Worm (Caenorhabditis elegans) whole organism, L3 larva: ENCODE data around the gene T04A8.13.
A peak's percentile ranks its signal among the peaks of the same experiment; 100 is the strongest.

Source experiments
- R02D3.7 ChIP-seq: fragments of 150-350 bp; optimal IDR thresholded peaks from 2 replicates; lab custom pipeline; 2014; ENCODE audit warnings: missing biosample characterization, missing genetic modification characterization
- ZK546.5 ChIP-seq: sonication (generic microtip); optimal IDR thresholded peaks from 2 replicates; lab custom pipeline; 2017; ENCODE audit warnings: missing biosample characterization, missing genetic modification characterization
- aly-2 ChIP-seq: fragments of 150-350 bp; optimal IDR thresholded peaks from 2 replicates; lab custom pipeline; 2014; ENCODE audit warnings: missing biosample characterization, missing genetic modification characterization
- ama-1 ChIP-seq: fragments of 150-350 bp; optimal IDR thresholded peaks from 2 replicates; lab custom pipeline; 2018
- ceh-16 ChIP-seq: sonication (generic microtip); optimal IDR thresholded peaks from 2 replicates; lab custom pipeline; 2017; ENCODE audit warnings: missing biosample characterization, missing genetic modification characterization
- ceh-28 ChIP-seq: fragments of 150-350 bp; optimal IDR thresholded peaks from 2 replicates; lab custom pipeline; 2014; ENCODE audit warnings: missing biosample characterization, missing genetic modification reagents, missing genetic modification characterization
- ceh-82 ChIP-seq: fragments of 150-350 bp; optimal IDR thresholded peaks from 2 replicates; lab custom pipeline; 2014; ENCODE audit warnings: missing biosample characterization, missing genetic modification characterization
- ceh-9 ChIP-seq: sonication (generic microtip); optimal IDR thresholded peaks from 2 replicates; lab custom pipeline; 2018; ENCODE audit warnings: missing biosample characterization, missing genetic modification characterization
- daf-12 ChIP-seq: fragments of 150-350 bp; optimal IDR thresholded peaks from 2 replicates; lab custom pipeline; 2014; ENCODE audit warnings: missing biosample characterization, missing genetic modification reagents, missing genetic modification characterization
- egl-27 ChIP-seq: sonication (generic microtip); optimal IDR thresholded peaks from 4 replicates; lab custom pipeline; 2017; ENCODE audit warnings: missing biosample characterization, missing genetic modification reagents, missing genetic modification characterization
- egl-5 ChIP-seq: fragments of 150-350 bp; optimal IDR thresholded peaks from 2 replicates; lab custom pipeline; 2017; ENCODE audit warnings: missing biosample characterization, missing genetic modification reagents, missing genetic modification characterization, inconsistent platforms
- elt-1 ChIP-seq: fragments of 150-350 bp; optimal IDR thresholded peaks from 2 replicates; lab custom pipeline; 2014; ENCODE audit warnings: missing biosample characterization, missing genetic modification characterization
- elt-2 ChIP-seq: sonication (generic microtip); optimal IDR thresholded peaks from 2 replicates; lab custom pipeline; 2016; ENCODE audit warnings: missing genetic modification reagents, mild to moderate bottlenecking, missing genetic modification characterization, missing compliant biosample characterization
- elt-3 ChIP-seq, 3 experiments: fragments of 150-350 bp in 1 of 3; sonication (generic microtip) in 2 of 3; optimal IDR thresholded peaks; 2 replicates in 2 of 3; 4 replicates in 1 of 3; lab custom pipeline; 2014 to 2017; ENCODE audit warnings: missing biosample characterization in 3 of 3, missing genetic modification characterization in 3 of 3
- eor-1 ChIP-seq, 2 experiments: fragments of 150-350 bp; optimal IDR thresholded peaks; 2 replicates each; lab custom pipeline; 2014 to 2018; ENCODE audit warnings: missing biosample characterization in 2 of 2, missing genetic modification characterization in 2 of 2
- fkh-10 ChIP-seq: sonication (generic microtip); optimal IDR thresholded peaks from 2 replicates; lab custom pipeline; 2017; ENCODE audit warnings: missing biosample characterization, missing genetic modification reagents, missing genetic modification characterization
- fkh-2 ChIP-seq: fragments of 150-350 bp; optimal IDR thresholded peaks from 2 replicates; lab custom pipeline; 2014; ENCODE audit warnings: missing biosample characterization, missing genetic modification reagents, missing genetic modification characterization
- fos-1 ChIP-seq: fragments of 150-350 bp; optimal IDR thresholded peaks from 2 replicates; lab custom pipeline; 2014; ENCODE audit warnings: missing biosample characterization, missing genetic modification characterization
- hmg-11 ChIP-seq: sonication (generic microtip); optimal IDR thresholded peaks from 2 replicates; lab custom pipeline; 2016; ENCODE audit warnings: missing genetic modification characterization, missing compliant biosample characterization
- jun-1 ChIP-seq: fragments of 150-350 bp; optimal IDR thresholded peaks from 2 replicates; lab custom pipeline; 2014; ENCODE audit warnings: missing biosample characterization, missing genetic modification reagents, missing genetic modification characterization
- lin-15B ChIP-seq: fragments of 150-350 bp; optimal IDR thresholded peaks from 2 replicates; lab custom pipeline; 2014; ENCODE audit warnings: missing biosample characterization, missing genetic modification characterization
- lin-39 ChIP-seq: fragments of 150-350 bp; optimal IDR thresholded peaks from 2 replicates; lab custom pipeline; 2018; ENCODE audit warnings: missing biosample characterization, missing genetic modification reagents, missing genetic modification characterization
- lsy-12 ChIP-seq: sonication (generic microtip); optimal IDR thresholded peaks from 2 replicates; lab custom pipeline; 2016; ENCODE audit warnings: mild to moderate bottlenecking, missing genetic modification characterization, missing compliant biosample characterization
- mdl-1 ChIP-seq: fragments of 150-350 bp; optimal IDR thresholded peaks from 2 replicates; lab custom pipeline; 2014; ENCODE audit warnings: missing biosample characterization, missing genetic modification characterization
- mml-1 ChIP-seq: fragments of 150-350 bp; sonication (generic microtip); optimal IDR thresholded peaks from 3 replicates; lab custom pipeline; 2014; ENCODE audit warnings: missing biosample characterization, missing genetic modification characterization
- nfya-1 ChIP-seq: sonication (generic microtip); optimal IDR thresholded peaks from 2 replicates; lab custom pipeline; 2017; ENCODE audit warnings: missing genetic modification characterization, mild to moderate bottlenecking, missing compliant biosample characterization, antibody characterized with exemption, moderate library complexity; ENCODE audit not compliant: insufficient read depth
- nhr-11 ChIP-seq: fragments of 150-350 bp; optimal IDR thresholded peaks from 2 replicates; lab custom pipeline; 2014; ENCODE audit warnings: missing biosample characterization, missing genetic modification characterization
- nhr-12 ChIP-seq: fragments of 150-350 bp; optimal IDR thresholded peaks from 2 replicates; lab custom pipeline; 2014; ENCODE audit warnings: missing biosample characterization, missing genetic modification characterization
- nhr-23 ChIP-seq: fragments of 150-350 bp; optimal IDR thresholded peaks from 2 replicates; lab custom pipeline; 2014; ENCODE audit warnings: missing biosample characterization, missing genetic modification reagents, missing genetic modification characterization
- nhr-237 ChIP-seq: fragments of 150-350 bp; optimal IDR thresholded peaks from 2 replicates; lab custom pipeline; 2014; ENCODE audit warnings: missing biosample characterization, missing genetic modification characterization
- nhr-25 ChIP-seq: sonication (generic microtip); optimal IDR thresholded peaks from 2 replicates; lab custom pipeline; 2017; ENCODE audit warnings: missing biosample characterization, missing genetic modification characterization
- nhr-28 ChIP-seq: fragments of 150-350 bp; optimal IDR thresholded peaks from 2 replicates; lab custom pipeline; 2014; ENCODE audit warnings: missing biosample characterization, missing genetic modification characterization
- nhr-43 ChIP-seq: sonication (generic microtip); optimal IDR thresholded peaks from 2 replicates; lab custom pipeline; 2016; ENCODE audit warnings: mild to moderate bottlenecking, missing genetic modification characterization, missing compliant biosample characterization; ENCODE audit not compliant: poor library complexity, severe bottlenecking
- nhr-67 ChIP-seq: fragments of 150-350 bp; optimal IDR thresholded peaks from 2 replicates; lab custom pipeline; 2014; ENCODE audit warnings: missing biosample characterization, missing genetic modification characterization
- nhr-76 ChIP-seq: fragments of 150-350 bp; sonication (generic microtip); optimal IDR thresholded peaks from 5 replicates; lab custom pipeline; 2014; ENCODE audit warnings: missing biosample characterization, missing genetic modification characterization
- nhr-77 ChIP-seq: fragments of 150-350 bp; optimal IDR thresholded peaks from 2 replicates; lab custom pipeline; 2014; ENCODE audit warnings: missing biosample characterization, missing genetic modification characterization
- pha-4 ChIP-seq: fragments of 150-350 bp; optimal IDR thresholded peaks from 2 replicates; lab custom pipeline; 2014; ENCODE audit warnings: missing biosample characterization, missing genetic modification reagents, missing genetic modification characterization
- pqm-1 ChIP-seq: fragments of 150-350 bp; optimal IDR thresholded peaks from 2 replicates; lab custom pipeline; 2017; ENCODE audit warnings: missing biosample characterization, missing genetic modification characterization, inconsistent platforms
- sea-2 ChIP-seq: fragments of 150-350 bp; sonication (generic microtip); optimal IDR thresholded peaks from 4 replicates; lab custom pipeline; 2014; ENCODE audit warnings: missing biosample characterization, missing genetic modification reagents, missing genetic modification characterization
- skn-1 ChIP-seq: fragments of 150-350 bp; optimal IDR thresholded peaks from 2 replicates; lab custom pipeline; 2014; ENCODE audit warnings: missing biosample characterization, missing genetic modification characterization
- snpc-4 ChIP-seq: fragments of 150-350 bp; optimal IDR thresholded peaks from 2 replicates; lab custom pipeline; 2014; ENCODE audit warnings: missing biosample characterization, missing genetic modification characterization
- tbx-2 ChIP-seq: sonication (generic microtip); optimal IDR thresholded peaks from 2 replicates; lab custom pipeline; 2016; ENCODE audit warnings: mild to moderate bottlenecking, missing genetic modification characterization, missing compliant biosample characterization
- unc-62 ChIP-seq: fragments of 150-350 bp; sonication (generic microtip); optimal IDR thresholded peaks from 4 replicates; lab custom pipeline; 2014; ENCODE audit warnings: missing biosample characterization, missing genetic modification reagents, missing genetic modification characterization
- zag-1 ChIP-seq: fragments of 150-350 bp; optimal IDR thresholded peaks from 2 replicates; lab custom pipeline; 2014; ENCODE audit warnings: missing biosample characterization, missing genetic modification characterization
- ztf-11 ChIP-seq: fragments of 150-350 bp; optimal IDR thresholded peaks from 2 replicates; lab custom pipeline; 2014; ENCODE audit warnings: missing biosample characterization, missing genetic modification characterization
- ztf-4 ChIP-seq: fragments of 150-350 bp; optimal IDR thresholded peaks from 2 replicates; lab custom pipeline; 2014; ENCODE audit warnings: missing biosample characterization, missing genetic modification characterization

Gene T04A8.13

ce11 chrIII:4754001-4754561 is 47.3 kb downstream of the T04A8.13 start, which contains the start of the genes rps-0 and rbg-3:
Gene rps-0 (minus strand): TSS chrIII:4754051.
Gene rbg-3 (plus strand): TSS chrIII:4754424.
- TF ChIP-seq nhr-25, result peak; percentile 92
- TF ChIP-seq jun-1 (tag; lab: Kevin White, UChicago), result peak; percentile 86
- no peak for TF ChIP-seq nhr-237 (tag; lab: Kevin White, UChicago)
- no peak for TF ChIP-seq daf-12 (tag; lab: Kevin White, UChicago)
- TF ChIP-seq nhr-43 (tag; lab: Kevin White, UChicago), result peak; percentile 82
- peak; percentile 46 for TF ChIP-seq nhr-77
- peak; percentile 84 for TF ChIP-seq snpc-4 (tag; lab: Kevin White, UChicago)
- TF ChIP-seq nhr-11 (tag; lab: Kevin White, UChicago), result peak; percentile 64
- no peak for TF ChIP-seq ceh-82 (tag; lab: Kevin White, UChicago)
- TF ChIP-seq fos-1 (tag; lab: Kevin White, UChicago), result no peak
- TF ChIP-seq unc-62 (GFP tag; lab: Kevin White, UChicago), result peak; percentile 53
- peak; percentile 29 for TF ChIP-seq ZK546.5 (tag; lab: Kevin White, UChicago)
- TF ChIP-seq skn-1 (tag; lab: Kevin White, UChicago), result peak; percentile 62
- peak; percentile 69 for TF ChIP-seq pqm-1
- TF ChIP-seq zag-1 (tag; lab: Kevin White, UChicago), result peak; percentile 13
- peak; percentile 63 for TF ChIP-seq elt-2 (tag; lab: Kevin White, UChicago)
- TF ChIP-seq egl-5 (tag; lab: Kevin White, UChicago), result peak; percentile 85
- peak; percentile 51 for TF ChIP-seq egl-27 (tag; lab: Kevin White, UChicago)
- peak; percentile 75 for TF ChIP-seq hmg-11 (tag; lab: Kevin White, UChicago)
- no peak for TF ChIP-seq eor-1 (tag; optimal IDR thresholded peaks at IDR 0.05; lab: Kevin White, UChicago)
- peak; percentile 93 for TF ChIP-seq lin-39 (tag; lab: Kevin White, UChicago)
- TF ChIP-seq aly-2, result no peak
- no peak for TF ChIP-seq nhr-12
- no peak for TF ChIP-seq mdl-1 (tag; lab: Kevin White, UChicago)
- TF ChIP-seq ceh-16 (tag; lab: Kevin White, UChicago), result no peak
- TF ChIP-seq ceh-28, result peak; percentile 81
- TF ChIP-seq lsy-12 (tag; lab: Kevin White, UChicago), result peak; percentile 86
- peak; percentile 96 for TF ChIP-seq nhr-23
- no peak for TF ChIP-seq sea-2 (GFP tag; lab: Kevin White, UChicago)
- peak; percentile 38 for TF ChIP-seq fkh-10 (GFP tag; lab: Kevin White, UChicago)
- peak; percentile 97 for TF ChIP-seq lin-15B (tag; lab: Kevin White, UChicago)
- no peak for TF ChIP-seq ztf-4
- no peak for TF ChIP-seq ztf-11 (tag; lab: Kevin White, UChicago)
- TF ChIP-seq nhr-67 (tag; lab: Kevin White, UChicago), result no peak
- peak; percentile 97 for TF ChIP-seq pha-4 (tag; lab: Kevin White, UChicago)
- no peak for TF ChIP-seq ceh-9 (tag; lab: Kevin White, UChicago)
- no peak for TF ChIP-seq nhr-28
- peak; percentile 27 for TF ChIP-seq elt-1 (tag; lab: Kevin White, UChicago)
- TF ChIP-seq R02D3.7 (tag; lab: Kevin White, UChicago), result peak; percentile 99
- TF ChIP-seq nfya-1 (tag; lab: Kevin White, UChicago), result peak; percentile 96
- TF ChIP-seq elt-3 (tag; optimal IDR thresholded peaks at IDR 0.05; lab: Kevin White, UChicago), result peak in 1 of 3 experiments; percentile 23
- TF ChIP-seq mml-1 (tag; lab: Kevin White, UChicago), result no peak
- TF ChIP-seq fkh-2, result no peak
- TF ChIP-seq nhr-76, result no peak
- peak; percentile 41 for TF ChIP-seq ama-1 (lab: Kevin White, UChicago)
- TF ChIP-seq tbx-2, result peak; percentile 66
- TF ChIP-seq, all 47 proteins: peak for 28
